Worm (Caenorhabditis elegans): Measurements from ENCODE around the gene hbl-1.

hbl-1 gene

DNA sequence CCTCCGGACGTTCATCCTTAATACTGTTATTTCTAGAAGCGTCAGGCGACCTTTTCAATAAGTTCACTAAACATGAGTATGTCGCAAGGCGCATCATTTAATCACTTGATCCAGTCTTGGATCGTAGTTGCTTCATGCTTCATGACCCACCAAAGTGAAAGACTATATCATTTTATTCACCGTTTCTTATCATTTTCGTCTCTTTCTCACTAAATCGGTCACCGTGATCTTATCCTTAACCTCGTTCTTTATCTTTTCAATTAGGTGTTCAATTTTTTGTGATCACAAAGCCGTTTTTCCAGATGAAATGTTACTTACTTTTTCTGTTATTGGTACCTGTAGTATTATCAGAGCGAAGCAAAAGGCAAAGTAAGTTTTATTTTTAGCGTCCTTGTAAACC, 34.1 kb upstream of the hbl-1 start, which contains the start of gene F46G11.2:
Gene F46G11.2 (plus strand): TSS at position 301 of the 400 bp plus-strand sequence.
- TF ChIP-seq F57A8.1 (GFP tag; optimal IDR thresholded peaks at IDR 0.05), result no peak
- no peak for TF ChIP-seq nfyb-1 (GFP tag; IDR thresholded peaks at IDR 0.05)
- TF ChIP-seq C17E4.6 (GFP tag; IDR thresholded peaks at IDR 0.05), result no peak
- no peak for TF ChIP-seq gei-17 (GFP tag; optimal IDR thresholded peaks at IDR 0.05)
- TF ChIP-seq madf-8 (GFP tag; conservative IDR thresholded peaks at IDR 0.05), result no peak
- no peak for TF ChIP-seq F37B4.10 (GFP tag; IDR thresholded peaks at IDR 0.05)

DNA sequence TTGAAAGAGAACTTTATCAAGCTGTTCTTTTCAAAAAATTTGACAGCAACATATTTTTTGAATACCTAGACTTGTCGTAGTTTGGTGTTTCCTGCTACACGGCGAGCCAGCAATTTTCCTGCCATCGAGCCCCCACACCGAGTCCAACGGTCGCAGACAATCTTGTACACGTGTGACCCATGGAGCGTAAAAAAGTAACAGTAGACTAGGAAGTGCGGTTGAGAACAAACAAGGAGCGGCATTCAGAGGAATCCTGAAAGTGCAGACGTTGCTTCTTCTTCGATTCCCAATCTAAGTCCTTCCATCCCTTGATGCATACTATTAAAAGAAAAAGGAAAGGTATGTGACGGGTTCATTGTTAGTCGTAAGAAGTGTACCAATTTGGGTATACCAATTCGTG, 31.0 kb upstream of the hbl-1 start, which contains the start of gene twnk-1:
Gene twnk-1 (plus strand): TSS at position 301 of the 400 bp plus-strand sequence.
- TF ChIP-seq athp-1 (tag; optimal IDR thresholded peaks at IDR 0.05) (no peak), nhr-80 (tag; optimal IDR thresholded peaks at IDR 0.05) (no peak), F57A8.1 (GFP tag; optimal IDR thresholded peaks at IDR 0.05) (no peak), F37B4.10 (GFP tag; IDR thresholded peaks at IDR 0.05) (no peak), unc-130 (GFP tag; optimal IDR thresholded peaks at IDR 0.05) (no peak), madf-10 (tag; optimal IDR thresholded peaks at IDR 0.05) (no peak)

DNA sequence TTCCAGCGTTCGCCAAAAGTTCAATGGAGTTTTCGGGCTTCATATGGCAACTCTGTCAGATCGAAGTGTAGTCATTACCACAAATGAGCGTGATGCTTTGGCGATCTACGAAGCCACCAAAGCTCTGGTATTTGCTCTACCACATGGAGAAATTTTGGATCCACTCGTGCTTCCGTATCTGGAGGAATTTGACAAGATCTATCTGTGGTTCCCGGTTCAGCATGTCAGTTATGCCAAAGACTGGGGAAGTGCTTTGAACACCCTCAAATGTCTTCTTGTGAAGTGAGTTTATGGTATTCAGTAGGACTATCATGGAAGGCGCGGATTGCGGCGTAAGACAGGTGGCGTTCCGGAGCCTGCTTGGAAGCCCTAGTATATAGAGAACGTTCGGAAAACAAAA, 27.5 kb upstream of the hbl-1 start:
- TF ChIP-seq egl-44 (GFP tag; IDR thresholded peaks at IDR 0.05) (no peak), K12H6.12 (tag; optimal IDR thresholded peaks at IDR 0.05) (no peak), F55B11.4 (tag; optimal IDR thresholded peaks at IDR 0.05; ENCODE audit: borderline replicate concordance, insufficient read depth) (no peak), lir-1 (GFP tag; conservative IDR thresholded peaks at IDR 0.05) (no peak), tlf-1 (GFP tag; optimal IDR thresholded peaks at IDR 0.05) (no peak), ztf-6 (GFP tag; IDR thresholded peaks at IDR 0.05) (no peak), atf-7 (tag; optimal IDR thresholded peaks at IDR 0.05) (no peak), attf-3 (GFP tag; conservative IDR thresholded peaks at IDR 0.05) (no peak), nhr-179 (tag; optimal IDR thresholded peaks at IDR 0.05) (no peak), madf-3 (GFP tag; IDR thresholded peaks at IDR 0.05) (no peak), efl-1 (GFP tag; optimal IDR thresholded peaks at IDR 0.05) (no peak), Y53G8AR.9 (GFP tag; conservative IDR thresholded peaks at IDR 0.05) (no peak)

DNA sequence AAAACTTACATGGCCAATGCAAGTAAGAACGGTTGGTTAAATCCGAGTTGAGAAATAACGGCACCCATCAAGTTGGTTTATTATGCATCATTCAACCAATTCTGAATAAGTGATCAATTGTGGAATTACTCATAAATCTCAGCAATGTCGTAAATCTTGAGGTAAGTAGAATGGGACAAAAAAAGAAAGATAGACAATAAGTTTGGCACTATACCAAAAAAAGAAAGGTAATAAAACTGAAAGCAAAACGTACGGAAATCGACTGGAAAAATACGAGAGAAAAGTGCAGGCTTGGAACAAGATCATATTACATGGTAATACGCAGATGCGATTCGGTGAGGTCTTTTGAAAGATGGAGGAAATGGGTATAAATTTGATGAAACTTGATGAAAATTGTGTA, 23.3 kb upstream of the hbl-1 start, which contains the start of gene F46G11.4:
Gene F46G11.4 (minus strand): TSS at position 101 of the 400 bp plus-strand sequence.
- TF ChIP-seq egl-44 (GFP tag; IDR thresholded peaks at IDR 0.05) (no peak), egrh-3 (GFP tag; IDR thresholded peaks at IDR 0.05) (no peak), aptf-2 (GFP tag; conservative IDR thresholded peaks at IDR 0.05) (no peak), hlh-26 (GFP tag; conservative IDR thresholded peaks at IDR 0.05) (no peak), ztf-3 (GFP tag; optimal IDR thresholded peaks at IDR 0.05) (no peak)

DNA sequence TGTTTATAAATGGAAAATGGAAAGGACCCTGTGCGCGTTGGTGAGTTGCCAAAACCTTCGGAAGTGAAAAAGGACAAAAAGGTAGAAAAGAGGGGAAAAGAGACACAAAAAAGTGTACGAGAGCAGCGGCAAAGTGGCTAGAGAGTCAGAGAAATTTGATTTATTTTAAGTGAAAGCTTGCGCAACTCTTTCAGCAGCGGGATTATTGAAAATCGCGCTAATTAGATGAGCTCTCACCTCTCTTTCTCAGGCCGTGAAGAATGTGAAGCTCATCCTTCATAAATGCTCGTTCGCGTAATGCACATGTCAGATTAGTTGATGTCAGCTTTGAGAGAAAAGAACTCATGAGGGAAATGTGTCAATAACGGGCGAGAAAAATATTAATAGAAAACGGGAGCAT, 22.7 kb upstream of the hbl-1 start:
- TF ChIP-seq ceh-40 (GFP tag; IDR thresholded peaks at IDR 0.05), result no peak

DNA sequence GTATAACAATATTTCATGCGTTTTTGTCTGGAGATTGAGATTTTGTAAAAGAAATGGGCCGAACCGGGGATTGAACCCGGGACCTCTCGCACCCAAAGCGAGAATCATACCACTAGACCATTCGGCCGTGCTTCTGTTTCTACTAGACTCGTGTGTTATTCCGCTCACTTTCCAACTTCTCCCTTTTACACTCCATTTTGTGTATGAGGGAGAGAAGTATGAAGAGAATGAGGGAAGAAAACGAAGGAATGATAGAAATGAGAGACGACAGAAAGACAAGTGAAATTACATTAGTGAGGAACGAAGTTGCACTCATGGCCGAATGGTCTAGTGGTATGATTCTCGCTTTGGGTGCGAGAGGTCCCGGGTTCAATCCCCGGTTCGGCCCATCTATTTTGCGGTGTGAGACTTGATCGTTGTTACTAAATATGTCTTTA, 20.8 kb upstream of the hbl-1 start:
- TF ChIP-seq nhr-90 (tag; optimal IDR thresholded peaks at IDR 0.05) (peak; percentile 93), chd-7 (tag; optimal IDR thresholded peaks at IDR 0.05) (peak; percentile 91), snpc-1.3 (tag; optimal IDR thresholded peaks at IDR 0.05; ENCODE audit: insufficient read depth) (peak; percentile 83), ama-1 (optimal IDR thresholded peaks at IDR 0.05) (no peak), ama-1 (GFP tag; optimal IDR thresholded peaks at IDR 0.05) (peak; percentile 69 to 82), nhr-80 (tag; optimal IDR thresholded peaks at IDR 0.05) (peak; percentile 52), cebp-2 (GFP tag; IDR thresholded peaks at IDR 0.05) (peak; percentile 81; the same call in 1 of the 2 replicates), madf-8 (GFP tag; conservative IDR thresholded peaks at IDR 0.05) (no peak), Y56A3A.18 (GFP tag; IDR thresholded peaks at IDR 0.05) (peak; percentile 74; the same call in 1 of the 2 replicates), unc-130 (GFP tag; optimal IDR thresholded peaks at IDR 0.05) (peak; percentile 81), lin-26 (GFP tag; IDR thresholded peaks at IDR 0.05) (peak; percentile 89), hmg-1.2 (GFP tag; IDR thresholded peaks at IDR 0.05) (peak; percentile 94), F49E8.2 (tag; optimal IDR thresholded peaks at IDR 0.05; ENCODE audit: insufficient read depth) (peak; percentile 36), attf-6 (GFP tag; IDR thresholded peaks at IDR 0.05) (peak; percentile 55; the same call in 1 of the 2 replicates), bed-1 (GFP tag; IDR thresholded peaks at IDR 0.05) (peak; percentile 90; the same call in 1 of the 2 replicates), zfh-2 (GFP tag; conservative IDR thresholded peaks at IDR 0.05) (no peak), Y53G8AR.9 (GFP tag; conservative IDR thresholded peaks at IDR 0.05) (no peak), hsf-1 (GFP tag; IDR thresholded peaks at IDR 0.05) (0 out of 2 replicates have a peak, but pooled peaks have one; percentile 59)

Measured in whole organism, young adult.